Worm (Caenorhabditis elegans) whole organism, L2 larva: ENCODE results near the gene arcp-1.

ENCODE experiments used
- lin-39 ChIP-seq: fragments of 150-350 bp; optimal IDR thresholded peaks from 2 replicates; lab custom pipeline; 2014; ENCODE audit warnings: missing biosample characterization, missing genetic modification reagents, missing genetic modification characterization
- mdl-1 ChIP-seq, 2 experiments: fragments of 150-350 bp in 1 of 2; sonication (generic microtip) in 1 of 2; optimal IDR thresholded peaks; 2 replicates each; lab custom pipeline; 2017; ENCODE audit warnings: missing biosample characterization in 2 of 2, missing genetic modification characterization in 2 of 2
- unc-55 ChIP-seq: fragments of 150-350 bp; sonication (generic microtip); optimal IDR thresholded peaks from 3 replicates; lab custom pipeline; 2014; ENCODE audit warnings: missing biosample characterization, missing genetic modification reagents, missing genetic modification characterization
- zag-1 ChIP-seq: fragments of 150-350 bp; optimal IDR thresholded peaks from 2 replicates; lab custom pipeline; 2014; ENCODE audit warnings: missing biosample characterization, missing genetic modification characterization

DNA sequence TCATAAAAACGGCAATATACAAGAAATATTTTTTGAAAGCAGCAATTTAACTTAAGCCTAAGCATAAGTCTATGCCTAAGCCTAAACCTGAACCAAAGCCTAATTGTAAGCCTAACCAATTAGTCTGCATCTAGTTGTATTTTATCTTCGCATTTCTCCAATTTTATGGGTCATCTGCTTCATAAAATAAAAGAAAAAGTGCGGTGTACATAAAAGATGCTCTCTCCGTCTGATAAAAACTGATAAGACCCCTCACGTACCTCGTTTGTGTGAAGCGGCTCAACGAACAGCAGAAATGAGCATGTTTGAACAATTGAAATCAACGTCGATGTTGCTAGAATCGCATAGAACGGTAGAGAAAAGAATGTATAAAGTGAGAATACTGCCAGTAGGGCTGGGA is 25.9 kb upstream of the arcp-1 start:
- TF ChIP-seq mdl-1 (tag; optimal IDR thresholded peaks at IDR 0.05; lab: Kevin White, UChicago): no peak
- TF ChIP-seq zag-1 (tag; lab: Kevin White, UChicago): no peak
- TF ChIP-seq lin-39 (tag; lab: Kevin White, UChicago): no peak
- no peak for TF ChIP-seq unc-55
